Fruit fly (Drosophila melanogaster) whole organism, larva: ENCODE data around the gene kraken.

Experiments used
- noc ChIP-seq: fragments of 200-800 bp; sonication (Bioruptor generic); optimal IDR thresholded peaks from 3 replicates; lab custom pipeline; 2019; ENCODE audit warnings: missing biosample characterization, mild to moderate bottlenecking, missing genetic modification characterization, moderate library complexity

The kraken gene

dm6 chr2L:855052-855547 lies 2.5 kb downstream of the kraken start, which contains the start of gene CG13949:
Gene CG13949 (plus strand): TSS chr2L:855337.
- TF ChIP-seq noc (tag; lab: Kevin White, UChicago): peak; percentile 17

dm6 chr2L:856001-856400 lies 3.4 kb downstream of the kraken start:
- TF ChIP-seq noc (tag; lab: Kevin White, UChicago): no peak

dm6 chr2L:856690-857488 lies 4.3 kb downstream of the kraken start:
- peak; percentile 42 for TF ChIP-seq noc (tag; lab: Kevin White, UChicago)

- TF ChIP-seq noc (tag; lab: Kevin White, UChicago): peak; percentile 15
Observed at dm6 chr2L:857897-858517, 5.4 kb downstream of the kraken start.

DNA sequence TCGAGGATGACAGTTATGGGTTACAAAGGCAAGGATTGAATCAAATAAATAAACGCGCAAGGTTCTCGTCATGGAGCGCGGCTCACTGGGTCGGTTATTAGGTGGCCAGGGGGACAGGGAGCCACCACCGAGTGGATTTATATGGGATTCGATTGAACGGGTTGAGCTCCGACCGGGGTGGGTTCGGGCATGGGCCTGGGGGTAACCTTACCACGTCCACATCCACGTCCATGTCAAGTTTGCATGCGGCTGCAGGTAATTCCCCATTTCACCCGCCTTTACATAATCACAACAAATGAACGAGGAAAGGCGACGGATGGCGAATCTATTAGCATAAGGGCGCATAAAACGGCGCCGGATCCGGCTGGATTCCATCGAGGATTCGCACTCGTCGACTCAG lies 7.3 kb downstream of the kraken start, which contains the start of gene CG13950:
TSS of gene CG13950 (plus strand) at position 301 of the 400 bp plus-strand sequence.
- TF ChIP-seq noc (tag; lab: Kevin White, UChicago): no peak

dm6 chr2L:865851-866250 lies 13.3 kb downstream of the kraken start:
- peak; percentile 96 for TF ChIP-seq noc (tag; lab: Kevin White, UChicago)

DNA sequence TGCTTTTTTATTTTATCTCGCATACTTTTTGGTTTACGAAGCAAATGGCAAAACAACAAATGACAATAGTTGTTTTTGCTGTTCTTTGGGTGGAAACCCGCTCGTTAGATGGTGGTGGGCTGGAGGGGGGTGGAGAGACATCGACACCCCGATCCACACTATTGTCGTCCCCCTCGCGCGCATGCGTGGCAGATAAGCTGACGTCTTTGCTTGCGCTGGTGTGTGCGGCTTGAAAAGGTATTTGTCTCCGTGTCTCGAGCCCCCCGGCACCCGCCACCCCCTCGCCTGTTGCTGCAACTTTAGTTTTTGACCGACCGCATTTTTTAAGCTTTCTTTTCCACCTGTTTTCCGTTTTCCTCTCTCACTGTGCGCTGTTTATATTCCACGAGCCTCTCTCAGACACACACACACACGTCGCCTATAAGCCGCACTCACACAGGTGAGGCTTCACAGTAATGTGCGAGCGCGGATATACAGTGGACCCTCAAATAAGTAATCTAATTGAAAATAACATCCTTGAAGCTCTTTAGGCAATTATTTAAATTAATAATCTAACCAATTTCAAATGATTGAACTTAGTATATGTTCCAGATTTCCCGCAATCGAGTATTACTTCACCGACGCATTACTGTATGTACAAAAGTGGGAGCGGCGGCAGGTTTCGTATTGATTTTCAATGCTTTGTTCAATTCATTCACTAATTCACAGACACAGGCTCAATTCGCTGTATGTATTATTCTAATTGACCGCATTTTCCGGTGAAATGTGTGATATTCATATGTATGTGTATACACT lies 14.6 kb downstream of the kraken start:
- peak; percentile 94 for TF ChIP-seq noc (tag; lab: Kevin White, UChicago)

- no peak for TF ChIP-seq noc (tag; lab: Kevin White, UChicago)
Observed at dm6 chr2L:867899-868605, 15.5 kb downstream of the kraken start, which contains the start of gene aru. Gene aru (minus strand): TSS chr2L:868354.

DNA sequence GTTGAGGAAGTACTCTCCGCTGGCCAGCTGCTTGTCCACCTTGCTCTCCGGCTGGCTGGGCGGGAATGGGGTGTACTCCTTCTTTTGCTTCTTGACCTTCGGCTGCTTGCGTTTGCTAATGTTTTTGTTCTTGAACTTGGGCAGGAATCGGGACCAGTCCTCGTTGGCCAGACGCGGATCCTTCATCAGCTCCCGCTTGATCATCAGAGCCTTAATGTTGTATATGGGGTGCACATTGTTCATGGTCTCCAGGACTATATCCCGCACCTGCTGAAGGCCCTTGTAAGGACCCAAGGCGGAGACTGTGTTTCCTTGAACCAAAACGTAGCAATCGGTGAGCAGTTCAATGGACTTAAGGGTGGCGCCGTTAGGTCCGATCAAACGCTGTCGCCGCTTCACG lies 16.4 kb downstream of the kraken start:
- TF ChIP-seq noc (tag; lab: Kevin White, UChicago): no peak

DNA sequence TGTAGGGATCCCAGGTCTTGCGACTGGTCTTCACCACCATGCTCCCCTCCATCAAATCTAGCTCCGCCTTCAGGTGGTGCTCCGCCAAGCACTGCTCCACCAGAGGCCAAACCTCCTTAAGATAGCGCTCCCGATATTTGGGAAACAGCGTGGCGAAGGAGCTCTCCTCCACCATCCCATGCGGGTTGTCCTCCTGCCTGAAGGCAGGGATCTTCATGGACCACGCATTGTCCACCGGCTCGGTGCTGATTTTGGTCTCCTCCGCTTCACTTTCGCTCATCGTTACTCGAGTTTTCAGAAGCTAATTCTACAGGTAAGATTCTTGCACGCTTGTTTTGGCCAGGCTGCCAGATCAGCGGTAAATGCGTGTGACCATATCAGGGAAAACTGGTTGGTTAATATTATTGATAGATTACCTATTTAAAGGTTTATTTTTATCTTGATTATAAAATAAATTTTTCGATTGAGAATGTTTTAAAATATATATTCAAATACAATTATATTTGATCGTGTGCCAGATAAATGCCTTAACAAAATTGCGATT lies 17.0 kb downstream of the kraken start, which contains the start of gene dbe:
TSS of gene dbe (minus strand) at position 361 of the 544 bp plus-strand sequence.
- TF ChIP-seq noc (tag; lab: Kevin White, UChicago): no peak

DNA sequence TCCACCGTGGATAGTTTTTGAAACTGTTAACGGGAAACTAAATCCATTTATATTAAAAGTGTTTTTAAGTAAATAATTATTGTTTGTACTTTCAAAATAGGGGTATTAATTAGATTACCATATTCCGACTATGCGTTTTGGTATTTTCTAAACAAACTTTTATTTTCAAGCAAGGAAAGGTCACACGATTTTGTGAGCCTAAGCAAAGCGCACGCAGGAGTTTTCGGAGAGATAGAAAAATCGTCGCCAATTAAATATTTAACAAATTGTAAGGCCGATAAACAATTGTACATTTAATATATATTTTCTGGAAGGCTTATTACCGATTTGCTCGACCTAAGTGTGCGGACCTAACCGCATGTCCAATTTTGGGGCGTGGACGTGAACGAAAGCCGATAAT lies 17.7 kb downstream of the kraken start, which contains the start of gene PNUTS:
TSS of gene PNUTS (plus strand) at position 181 of the 400 bp plus-strand sequence.
- no peak for TF ChIP-seq noc (tag; lab: Kevin White, UChicago)

dm6 chr2L:870749-871418 lies 18.3 kb downstream of the kraken start:
- TF ChIP-seq noc (tag; lab: Kevin White, UChicago): no peak

DNA sequence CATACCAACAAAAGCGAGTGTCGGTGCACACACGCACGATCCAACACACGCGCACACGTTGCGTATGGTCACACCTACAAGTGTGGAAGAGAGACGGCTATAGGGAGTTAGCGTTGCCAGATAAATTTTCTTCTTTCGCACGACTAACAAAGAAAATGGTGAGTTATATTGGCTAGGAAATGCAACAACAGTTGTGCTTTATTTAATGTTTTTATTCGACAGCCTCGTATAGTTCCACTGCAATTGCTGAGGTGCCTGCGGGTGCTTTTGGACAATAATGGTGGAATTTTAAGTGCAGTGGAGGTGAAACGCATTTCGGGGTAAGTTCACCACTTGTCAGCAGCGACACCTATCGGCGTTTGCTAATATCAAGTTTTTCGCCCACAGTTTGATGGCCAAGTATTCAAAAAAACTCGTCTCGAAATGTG lies 18.9 kb downstream of the kraken start:
- TF ChIP-seq noc (tag; lab: Kevin White, UChicago): no peak
